Fruit fly (Drosophila melanogaster): ENCODE measurements around the gene CG12219.

The CG12219 gene

dm6 chrX:6263614-6264130 is 37.4 kb downstream of the CG12219 start (continued):
- TF ChIP-seq CG16779 (GFP tag; IDR thresholded peaks at IDR 0.05) (no peak), repo (GFP tag; optimal IDR thresholded peaks at IDR 0.05) (no peak), CG18011 (GFP tag; optimal IDR thresholded peaks at IDR 0.05) (peak; percentile 45), CG12155 (GFP tag; optimal IDR thresholded peaks at IDR 0.05) (peak; percentile 50), yki (optimal IDR thresholded peaks at IDR 0.05) (no peak), Nf-YC (tag; optimal IDR thresholded peaks at IDR 0.05) (peak; percentile 73), kah (GFP tag; optimal IDR thresholded peaks at IDR 0.05) (peak; percentile 42), HLH3B (GFP tag; IDR thresholded peaks at IDR 0.05) (peak; percentile 55), CG2875 (GFP tag; optimal IDR thresholded peaks at IDR 0.05) (peak; percentile 37), CG6254 (GFP tag; optimal IDR thresholded peaks at IDR 0.05) (peak; percentile 62), schlank (tag; optimal IDR thresholded peaks at IDR 0.05) (peak; percentile 72), gce (GFP tag; IDR thresholded peaks at IDR 0.05) (peak; percentile 49; the same call in 1 of the 3 replicates), Trl (optimal IDR thresholded peaks at IDR 0.05) (no peak), Trl (GFP tag; optimal IDR thresholded peaks at IDR 0.05) (no peak), Hand (GFP tag; optimal IDR thresholded peaks at IDR 0.05) (peak; percentile 72), h (optimal IDR thresholded peaks at IDR 0.05) (no peak), psq (GFP tag; optimal IDR thresholded peaks at IDR 0.05) (no peak), Fer1 (GFP tag; optimal IDR thresholded peaks at IDR 0.05) (peak; percentile 92), E2f2 (GFP tag; IDR thresholded peaks at IDR 0.05) (peak; percentile 42; the same call in 1 of the 2 replicates), sens (GFP tag) (peak; percentile 91), NFAT (GFP tag; IDR thresholded peaks at IDR 0.05) (no peak), CG17385 (GFP tag; optimal IDR thresholded peaks at IDR 0.05) (peak; percentile 77), fd96Cb (tag; optimal IDR thresholded peaks at IDR 0.05) (peak; percentile 69), danr (GFP tag; IDR thresholded peaks at IDR 0.05) (peak; percentile 59; the same call in 1 of the 2 replicates), cato (GFP tag; optimal IDR thresholded peaks at IDR 0.05; ENCODE audit: borderline replicate concordance) (peak; percentile 42), CG10274 (GFP tag; optimal IDR thresholded peaks at IDR 0.05) (peak; percentile 72), CG15514 (GFP tag; optimal IDR thresholded peaks at IDR 0.05) (peak; percentile 72), insv (GFP tag; optimal IDR thresholded peaks at IDR 0.05) (peak in 1 of 2 experiments; percentile 36), CG42726 (GFP tag; IDR thresholded peaks at IDR 0.05; ENCODE audit: partially characterized antibody) (no peak), CG12769 (tag; optimal IDR thresholded peaks at IDR 0.05) (peak; percentile 76), CG9609 (GFP tag; optimal IDR thresholded peaks at IDR 0.05) (peak; percentile 49), lbe (GFP tag; optimal IDR thresholded peaks at IDR 0.05) (no peak), Neu2 (GFP tag; optimal IDR thresholded peaks at IDR 0.05; ENCODE audit: borderline replicate concordance) (no peak), odd (GFP tag; optimal IDR thresholded peaks at IDR 0.05) (peak; percentile 79), gfzf (GFP tag; optimal IDR thresholded peaks at IDR 0.05) (no peak), sr (GFP tag; IDR thresholded peaks at IDR 0.05) (peak; percentile 15; the same call in 1 of the 3 replicates), CG10267 (tag; optimal IDR thresholded peaks at IDR 0.05) (peak; percentile 65), CG14050 (GFP tag; IDR thresholded peaks at IDR 0.05) (peak; percentile 24; the same call in 2 of the 3 replicates), Mad (GFP tag; optimal IDR thresholded peaks at IDR 0.05) (peak; percentile 64), CG3838 (GFP tag; optimal IDR thresholded peaks at IDR 0.05) (peak; percentile 33), fd102C (GFP tag; optimal IDR thresholded peaks at IDR 0.05) (no peak), Meics (GFP tag; optimal IDR thresholded peaks at IDR 0.05) (peak; percentile 89), croc (GFP tag; conservative IDR thresholded peaks at IDR 0.05) (peak; percentile 42; the same call in 1 of the 3 replicates), ham (GFP tag; IDR thresholded peaks at IDR 0.05) (no peak), chm (GFP tag; IDR thresholded peaks at IDR 0.05) (no peak), nmo (GFP tag; optimal IDR thresholded peaks at IDR 0.05) (peak; percentile 85), fd64A (GFP tag; optimal IDR thresholded peaks at IDR 0.05) (peak; percentile 33), MTF-1 (GFP tag; optimal IDR thresholded peaks at IDR 0.05; ENCODE audit: borderline replicate concordance) (no peak), hkb (optimal IDR thresholded peaks at IDR 0.05) (no peak), hkb (GFP tag; IDR thresholded peaks at IDR 0.05) (peak; percentile 84), lov (optimal IDR thresholded peaks at IDR 0.05) (no peak), lov (GFP tag; IDR thresholded peaks at IDR 0.05) (no peak)
